Worm (Caenorhabditis elegans) whole organism, late embryonic: ENCODE results near the gene btb-2.

Source experiments
- C38D4.7 ChIP-seq: fragments of 200-800 bp; sonication (Bioruptor generic); optimal IDR thresholded peaks from 2 replicates; lab custom pipeline; 2018; ENCODE audit warnings: mild to moderate bottlenecking, missing genetic modification characterization, moderate library complexity, missing compliant biosample characterization
- F13H6.1 ChIP-seq: sonication (generic microtip); optimal IDR thresholded peaks from 2 replicates; lab custom pipeline; 2016; ENCODE audit warnings: missing genetic modification characterization, missing compliant biosample characterization
- Y22D7AL.16 ChIP-seq: sonication (generic microtip); optimal IDR thresholded peaks from 2 replicates; lab custom pipeline; 2016; ENCODE audit warnings: missing genetic modification characterization, missing compliant biosample characterization
- ceh-14 ChIP-seq: sonication (generic microtip); optimal IDR thresholded peaks from 2 replicates; lab custom pipeline; 2016; ENCODE audit warnings: missing genotype, missing genetic modification characterization, missing compliant biosample characterization
- ceh-18 ChIP-seq: sonication (generic microtip); optimal IDR thresholded peaks from 2 replicates; lab custom pipeline; 2016; ENCODE audit warnings: missing genetic modification characterization, missing compliant biosample characterization
- ceh-19 ChIP-seq: fragments of 200-800 bp; sonication (Bioruptor generic); optimal IDR thresholded peaks from 2 replicates; lab custom pipeline; 2018; ENCODE audit warnings: mild to moderate bottlenecking, missing genetic modification characterization, missing compliant biosample characterization
- ceh-31 ChIP-seq: sonication (generic microtip); optimal IDR thresholded peaks from 2 replicates; lab custom pipeline; 2016; ENCODE audit warnings: missing genetic modification characterization, missing compliant biosample characterization
- ceh-34 ChIP-seq: sonication (generic microtip); optimal IDR thresholded peaks from 2 replicates; lab custom pipeline; 2016; ENCODE audit warnings: mild to moderate bottlenecking, missing genetic modification characterization, missing compliant biosample characterization
- ceh-45 ChIP-seq: fragments of 200-800 bp; sonication (Bioruptor generic); IDR thresholded peaks from 2 replicates; pipeline ENCODE4 v1.3.6; 2022; ENCODE audit warnings: missing genetic modification reagents, missing genetic modification characterization, missing compliant biosample characterization
- ceh-48 ChIP-seq: sonication (generic microtip); optimal IDR thresholded peaks from 2 replicates; lab custom pipeline; 2016; ENCODE audit warnings: missing genetic modification characterization, inconsistent platforms, missing compliant biosample characterization
- dmd-4 ChIP-seq: sonication (generic microtip); optimal IDR thresholded peaks from 2 replicates; lab custom pipeline; 2016; ENCODE audit warnings: borderline replicate concordance, missing genetic modification characterization, missing compliant biosample characterization
- elt-2 ChIP-seq: sonication (generic microtip); optimal IDR thresholded peaks from 2 replicates; lab custom pipeline; 2016; ENCODE audit warnings: missing genetic modification reagents, missing genetic modification characterization, missing compliant biosample characterization
- eyg-1 ChIP-seq: sonication (generic microtip); optimal IDR thresholded peaks from 2 replicates; lab custom pipeline; 2016; ENCODE audit warnings: missing genotype, missing genetic modification characterization, missing compliant biosample characterization
- fax-1 ChIP-seq: sonication (generic microtip); optimal IDR thresholded peaks from 2 replicates; lab custom pipeline; 2016; ENCODE audit warnings: missing genotype, missing genetic modification characterization, missing compliant biosample characterization
- fkh-10 ChIP-seq: fragments of 150-350 bp; optimal IDR thresholded peaks from 2 replicates; lab custom pipeline; 2014; ENCODE audit warnings: missing biosample characterization, missing genetic modification reagents, missing genetic modification characterization
- hlh-15 ChIP-seq: sonication (generic microtip); optimal IDR thresholded peaks from 2 replicates; lab custom pipeline; 2016; ENCODE audit warnings: missing genetic modification characterization, missing compliant biosample characterization
- hlh-30 ChIP-seq: sonication (generic microtip); optimal IDR thresholded peaks from 2 replicates; lab custom pipeline; 2017; ENCODE audit warnings: antibody characterized with exemption, missing genetic modification characterization, missing compliant biosample characterization; ENCODE audit not compliant: insufficient read depth
- hlh-6 ChIP-seq: sonication (generic microtip); optimal IDR thresholded peaks from 2 replicates; lab custom pipeline; 2016; ENCODE audit warnings: missing genotype, missing genetic modification characterization, missing compliant biosample characterization
- hlh-8 ChIP-seq: sonication (generic microtip); optimal IDR thresholded peaks from 2 replicates; lab custom pipeline; 2016; ENCODE audit warnings: missing genotype, missing genetic modification characterization, missing compliant biosample characterization
- lim-6 ChIP-seq: sonication (generic microtip); optimal IDR thresholded peaks from 2 replicates; lab custom pipeline; 2016; ENCODE audit warnings: missing genetic modification characterization, missing compliant biosample characterization
- lin-11 ChIP-seq: fragments of 200-800 bp; sonication (Bioruptor generic); optimal IDR thresholded peaks from 2 replicates; lab custom pipeline; 2018; ENCODE audit warnings: mild to moderate bottlenecking, missing genetic modification characterization, missing compliant biosample characterization
- madf-2 ChIP-seq: sonication (generic microtip); optimal IDR thresholded peaks from 2 replicates; lab custom pipeline; 2017; ENCODE audit warnings: missing genetic modification characterization, missing compliant biosample characterization
- nfya-1 ChIP-seq: sonication (generic microtip); optimal IDR thresholded peaks from 2 replicates; lab custom pipeline; 2017; ENCODE audit warnings: missing genetic modification characterization, mild to moderate bottlenecking, missing compliant biosample characterization, antibody characterized with exemption, moderate library complexity
- nhr-232 ChIP-seq: sonication (generic microtip); optimal IDR thresholded peaks from 2 replicates; lab custom pipeline; 2016; ENCODE audit warnings: missing genetic modification characterization, missing compliant biosample characterization
- odd-2 ChIP-seq: sonication (generic microtip); optimal IDR thresholded peaks from 2 replicates; lab custom pipeline; 2017; ENCODE audit warnings: antibody characterized with exemption, mild to moderate bottlenecking, missing genetic modification characterization, missing compliant biosample characterization
- pax-1 ChIP-seq: fragments of 150-350 bp; optimal IDR thresholded peaks from 2 replicates; lab custom pipeline; 2014; ENCODE audit warnings: missing biosample characterization, missing genetic modification characterization
- pha-2 ChIP-seq: sonication (generic microtip); optimal IDR thresholded peaks from 2 replicates; lab custom pipeline; 2017; ENCODE audit warnings: mild to moderate bottlenecking, missing genetic modification characterization, missing compliant biosample characterization
- pros-1 ChIP-seq: fragments of 150-350 bp; optimal IDR thresholded peaks from 2 replicates; lab custom pipeline; 2014; ENCODE audit warnings: missing biosample characterization, missing genetic modification reagents, missing genetic modification characterization
- ref-2 ChIP-seq: sonication (generic microtip); optimal IDR thresholded peaks from 2 replicates; lab custom pipeline; 2016; ENCODE audit warnings: missing genetic modification characterization, missing compliant biosample characterization
- sox-4 ChIP-seq: sonication (generic microtip); optimal IDR thresholded peaks from 2 replicates; lab custom pipeline; 2017; ENCODE audit warnings: mild to moderate bottlenecking, missing genetic modification characterization, inconsistent platforms, missing compliant biosample characterization
- tbx-2 ChIP-seq: sonication (generic microtip); optimal IDR thresholded peaks from 2 replicates; lab custom pipeline; 2016; ENCODE audit warnings: missing genetic modification characterization, missing compliant biosample characterization
- unc-3 ChIP-seq, 2 experiments: fragments of 200-800 bp in 1 of 2; sonication (Bioruptor generic) in 1 of 2; sonication (generic microtip) in 1 of 2; conservative IDR thresholded peaks in 1 of 2; optimal IDR thresholded peaks in 1 of 2; 2 replicates each; pipeline versions ENCODE4 v1.3.6 to Lab custom; 2016 to 2022; ENCODE audit warnings: missing compliant biosample characterization in 2 of 2, missing genetic modification characterization in 2 of 2, missing genetic modification reagents in 1 of 2
- unc-42 ChIP-seq: sonication (generic microtip); optimal IDR thresholded peaks from 2 replicates; lab custom pipeline; 2016; ENCODE audit warnings: missing genotype, missing genetic modification characterization, missing compliant biosample characterization
- unc-55 ChIP-seq: sonication (generic microtip); optimal IDR thresholded peaks from 2 replicates; lab custom pipeline; 2017; ENCODE audit warnings: missing biosample characterization, missing genetic modification reagents, missing genetic modification characterization

The btb-2 gene

DNA sequence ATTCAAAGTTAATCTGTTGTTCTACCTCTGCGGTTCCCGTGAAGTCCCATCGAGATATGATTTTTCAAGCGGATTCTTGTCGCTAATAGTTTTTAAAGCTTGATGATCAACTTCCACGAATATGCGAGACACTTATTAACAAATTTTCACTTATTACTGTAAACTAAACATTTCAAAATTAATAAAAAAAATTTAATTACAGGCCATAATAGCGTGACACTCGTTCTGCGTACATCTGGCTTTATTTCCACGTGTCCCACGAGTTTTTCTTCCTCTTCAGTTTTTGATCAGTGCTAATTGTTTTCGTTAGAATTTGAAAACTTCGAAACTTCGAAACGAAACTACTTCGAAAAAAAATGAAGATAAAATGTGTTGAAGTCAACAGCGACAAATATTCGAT, at the start of gene btb-2:
btb-2 (plus strand) TSS at position 301 of the 400 bp plus-strand sequence.
- no peak for TF ChIP-seq fkh-10 (GFP tag; lab: Kevin White, UChicago)
- TF ChIP-seq C38D4.7 (GFP tag; lab: Kevin White, UChicago) = no peak
- no peak for TF ChIP-seq hlh-6
- no peak for TF ChIP-seq F13H6.1
- no peak for TF ChIP-seq lim-6 (tag; lab: Kevin White, UChicago)
- no peak for TF ChIP-seq lin-11 (tag; lab: Kevin White, UChicago)
- no peak for TF ChIP-seq madf-2 (tag; lab: Kevin White, UChicago)
- TF ChIP-seq unc-55 (GFP tag; lab: Kevin White, UChicago) = no peak
- TF ChIP-seq odd-2 = no peak
- no peak for TF ChIP-seq pha-2 (tag; lab: Kevin White, UChicago)
- no peak for TF ChIP-seq nfya-1 (tag; lab: Kevin White, UChicago)
- TF ChIP-seq ref-2 (tag; lab: Kevin White, UChicago) = no peak
- TF ChIP-seq eyg-1 (tag; lab: Kevin White, UChicago) = no peak
- no peak for TF ChIP-seq pros-1 (tag; lab: Kevin White, UChicago)
- no peak for TF ChIP-seq ceh-48 (tag; lab: Kevin White, UChicago)
- no peak for TF ChIP-seq Y22D7AL.16 (tag; lab: Kevin White, UChicago)
- no peak for TF ChIP-seq nhr-232 (tag; lab: Kevin White, UChicago)

- TF ChIP-seq fax-1 (tag; lab: Kevin White, UChicago) (no peak), Y22D7AL.16 (tag; lab: Kevin White, UChicago) (no peak), tbx-2 (peak; percentile 51), F13H6.1 (no peak), hlh-30 (tag; lab: Kevin White, UChicago) (peak; percentile 38), ref-2 (tag; lab: Kevin White, UChicago) (peak; percentile 23), pax-1 (peak; percentile 55), ceh-48 (tag; lab: Kevin White, UChicago) (peak; percentile 23), unc-3 (GFP tag; conservative IDR thresholded peaks at IDR 0.05; lab: Robert Waterston, UW) (0 out of 2 replicates have a peak, but pooled peaks have one; percentile 13), unc-3 (tag; optimal IDR thresholded peaks at IDR 0.05; lab: Kevin White, UChicago) (no peak), ceh-14 (tag; lab: Kevin White, UChicago) (peak; percentile 36), hlh-15 (tag; lab: Kevin White, UChicago) (no peak), nfya-1 (tag; lab: Kevin White, UChicago) (peak; percentile 47), ceh-34 (tag; lab: Kevin White, UChicago) (peak; percentile 32), ceh-31 (tag; lab: Kevin White, UChicago) (peak; percentile 25), ceh-18 (tag; lab: Kevin White, UChicago) (peak; percentile 42), elt-2 (peak; percentile 20)
Observed at ce11 chrII:6355396-6356346, 46.1 kb upstream of the btb-2 start, which contains the start of gene C32D5.11. Gene C32D5.11 (minus strand): TSS chrII:6355446.

DNA sequence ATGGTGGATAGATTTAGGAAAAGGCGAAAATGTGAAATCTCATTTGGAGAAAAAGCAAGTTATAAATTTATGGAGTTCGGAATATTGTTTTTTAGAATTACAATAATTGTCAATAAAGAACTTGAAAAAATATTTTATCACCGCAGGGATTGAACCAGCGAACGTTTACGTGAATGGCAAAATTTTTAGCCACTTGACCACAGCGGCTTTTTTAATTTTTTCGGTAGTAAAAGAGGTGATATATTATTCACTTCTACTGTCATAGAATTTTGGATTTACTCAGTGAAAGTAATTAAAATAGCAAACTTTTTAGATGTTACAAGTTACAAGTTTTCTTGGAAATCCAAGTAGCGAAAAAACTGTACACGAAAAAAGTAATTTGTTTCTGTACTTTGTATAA, 43.5 kb upstream of the btb-2 start:
- no peak for TF ChIP-seq C38D4.7 (GFP tag; lab: Kevin White, UChicago)
- no peak for TF ChIP-seq hlh-6
- no peak for TF ChIP-seq ceh-19 (GFP tag; lab: Kevin White, UChicago)
- TF ChIP-seq ceh-18 (tag; lab: Kevin White, UChicago) = no peak
- no peak for TF ChIP-seq dmd-4 (tag; lab: Kevin White, UChicago)
- no peak for TF ChIP-seq ceh-45 (GFP tag; lab: Robert Waterston, UW)
- no peak for TF ChIP-seq fkh-10 (GFP tag; lab: Kevin White, UChicago)
- TF ChIP-seq sox-4 (tag; lab: Kevin White, UChicago) = no peak
- no peak for TF ChIP-seq lim-6 (tag; lab: Kevin White, UChicago)
- TF ChIP-seq hlh-8 = no peak
- TF ChIP-seq unc-42 (tag; lab: Kevin White, UChicago) = no peak
- no peak for TF ChIP-seq hlh-15 (tag; lab: Kevin White, UChicago)
- no peak for TF ChIP-seq tbx-2
- TF ChIP-seq, all 69 proteins: peak for 0
